Worm (Caenorhabditis elegans) whole organism, L2 larva: ENCODE measurements around the gene F39G3.5.
A peak's percentile ranks its signal among the peaks of the same experiment; 100 is the strongest.

Experiments
- C34F6.9 ChIP-seq: fragments of 150-350 bp; optimal IDR thresholded peaks from 2 replicates; lab custom pipeline; 2014; ENCODE audit warnings: missing biosample characterization, missing genetic modification characterization
- F13H6.1 ChIP-seq: sonication (generic microtip); optimal IDR thresholded peaks from 2 replicates; lab custom pipeline; 2016; ENCODE audit warnings: missing genetic modification characterization, missing compliant biosample characterization
- R02D3.7 ChIP-seq: fragments of 150-350 bp; optimal IDR thresholded peaks from 2 replicates; lab custom pipeline; 2014; ENCODE audit warnings: missing biosample characterization, missing genetic modification characterization
- Y55F3AM.14 ChIP-seq: fragments of 200-800 bp; sonication (Bioruptor generic); optimal IDR thresholded peaks from 2 replicates; lab custom pipeline; 2018; ENCODE audit warnings: mild to moderate bottlenecking, missing genetic modification characterization, missing compliant biosample characterization
- alr-1 ChIP-seq: fragments of 150-350 bp; optimal IDR thresholded peaks from 2 replicates; lab custom pipeline; 2014; ENCODE audit warnings: missing biosample characterization, missing genetic modification characterization
- aly-2 ChIP-seq: fragments of 150-350 bp; optimal IDR thresholded peaks from 2 replicates; lab custom pipeline; 2014; ENCODE audit warnings: missing biosample characterization, missing genetic modification characterization
- ama-1 ChIP-seq: fragments of 150-350 bp; optimal IDR thresholded peaks from 2 replicates; lab custom pipeline; 2018; ENCODE audit warnings: inconsistent platforms
- blmp-1 ChIP-seq: sonication (generic microtip); optimal IDR thresholded peaks from 2 replicates; lab custom pipeline; 2017; ENCODE audit warnings: missing genetic modification characterization, mild to moderate bottlenecking, missing compliant biosample characterization, antibody characterized with exemption, moderate library complexity; ENCODE audit not compliant: insufficient read depth
- ceh-16 ChIP-seq: fragments of 150-350 bp; optimal IDR thresholded peaks from 2 replicates; lab custom pipeline; 2014; ENCODE audit warnings: missing biosample characterization, missing genetic modification characterization
- ceh-82 ChIP-seq: fragments of 150-350 bp; optimal IDR thresholded peaks from 2 replicates; lab custom pipeline; 2014; ENCODE audit warnings: missing biosample characterization, missing genetic modification characterization
- crh-2 ChIP-seq: sonication (generic microtip); optimal IDR thresholded peaks from 2 replicates; lab custom pipeline; 2017; ENCODE audit warnings: missing biosample characterization, missing genetic modification characterization
- egl-27 ChIP-seq: sonication (generic microtip); optimal IDR thresholded peaks from 3 replicates; lab custom pipeline; 2017; ENCODE audit warnings: missing biosample characterization, missing genetic modification reagents, missing genetic modification characterization
- elt-1 ChIP-seq: fragments of 150-350 bp; optimal IDR thresholded peaks from 2 replicates; lab custom pipeline; 2014; ENCODE audit warnings: missing biosample characterization, missing genetic modification characterization
- elt-3 ChIP-seq: sonication (generic microtip); optimal IDR thresholded peaks from 2 replicates; lab custom pipeline; 2017; ENCODE audit warnings: missing biosample characterization, missing genetic modification characterization
- fos-1 ChIP-seq: fragments of 150-350 bp; optimal IDR thresholded peaks from 2 replicates; lab custom pipeline; 2014; ENCODE audit warnings: missing biosample characterization, missing genetic modification characterization
- gmeb-1 ChIP-seq: fragments of 150-350 bp; optimal IDR thresholded peaks from 2 replicates; lab custom pipeline; 2014; ENCODE audit warnings: missing biosample characterization, missing genetic modification characterization
- lin-11 ChIP-seq: fragments of 150-350 bp; sonication (generic microtip); optimal IDR thresholded peaks from 2 replicates; lab custom pipeline; 2014; ENCODE audit warnings: missing biosample characterization, missing genetic modification characterization, inconsistent platforms, mixed read lengths
- lin-13 ChIP-seq: fragments of 150-350 bp; optimal IDR thresholded peaks from 2 replicates; lab custom pipeline; 2014; ENCODE audit warnings: missing biosample characterization, missing genetic modification reagents, missing genetic modification characterization
- lin-39 ChIP-seq: fragments of 150-350 bp; optimal IDR thresholded peaks from 2 replicates; lab custom pipeline; 2014; ENCODE audit warnings: missing biosample characterization, missing genetic modification reagents, missing genetic modification characterization
- lsy-2 ChIP-seq, 2 experiments: fragments of 150-350 bp in 1 of 2; sonication (generic microtip) in 1 of 2; optimal IDR thresholded peaks; 2 replicates each; lab custom pipeline; 2014 to 2017; ENCODE audit warnings: missing biosample characterization in 2 of 2, missing genetic modification characterization in 2 of 2
- mab-5 ChIP-seq: fragments of 150-350 bp; optimal IDR thresholded peaks from 2 replicates; lab custom pipeline; 2014; ENCODE audit warnings: missing biosample characterization, missing genetic modification characterization
- mbf-1 ChIP-seq: sonication (generic microtip); optimal IDR thresholded peaks from 2 replicates; lab custom pipeline; 2017; ENCODE audit warnings: missing biosample characterization, missing genetic modification characterization
- nhr-11 ChIP-seq: fragments of 150-350 bp; optimal IDR thresholded peaks from 2 replicates; lab custom pipeline; 2014; ENCODE audit warnings: missing biosample characterization, missing genetic modification characterization
- nhr-12 ChIP-seq: fragments of 150-350 bp; optimal IDR thresholded peaks from 2 replicates; lab custom pipeline; 2014; ENCODE audit warnings: missing biosample characterization, missing genetic modification characterization
- nhr-129 ChIP-seq: fragments of 150-350 bp; optimal IDR thresholded peaks from 2 replicates; lab custom pipeline; 2014; ENCODE audit warnings: missing biosample characterization, missing genetic modification characterization
- nhr-21 ChIP-seq: fragments of 150-350 bp; optimal IDR thresholded peaks from 2 replicates; lab custom pipeline; 2014; ENCODE audit warnings: missing biosample characterization, missing genetic modification characterization
- nhr-23 ChIP-seq: fragments of 150-350 bp; optimal IDR thresholded peaks from 2 replicates; lab custom pipeline; 2014; ENCODE audit warnings: missing biosample characterization, missing genetic modification reagents, missing genetic modification characterization
- nhr-25 ChIP-seq: fragments of 150-350 bp; sonication (generic microtip); optimal IDR thresholded peaks from 3 replicates; lab custom pipeline; 2014; ENCODE audit warnings: missing biosample characterization, missing genetic modification characterization
- nhr-77 ChIP-seq: fragments of 150-350 bp; optimal IDR thresholded peaks from 2 replicates; lab custom pipeline; 2014; ENCODE audit warnings: missing biosample characterization, missing genetic modification characterization
- peb-1 ChIP-seq: fragments of 150-350 bp; optimal IDR thresholded peaks from 2 replicates; lab custom pipeline; 2014; ENCODE audit warnings: missing biosample characterization, missing genetic modification characterization
- sem-4 ChIP-seq: fragments of 150-350 bp; optimal IDR thresholded peaks from 2 replicates; lab custom pipeline; 2014; ENCODE audit warnings: missing biosample characterization, missing genetic modification reagents, missing genetic modification characterization
- skn-1 ChIP-seq: sonication (generic microtip); optimal IDR thresholded peaks from 2 replicates; lab custom pipeline; 2017; ENCODE audit warnings: missing biosample characterization, missing genetic modification characterization
- sma-3 ChIP-seq: sonication (generic microtip); optimal IDR thresholded peaks from 2 replicates; lab custom pipeline; 2016; ENCODE audit warnings: missing genetic modification reagents, missing genetic modification characterization, missing compliant biosample characterization
- sma-9 ChIP-seq, 2 experiments: fragments of 150-350 bp in 1 of 2; sonication (generic microtip) in 1 of 2; optimal IDR thresholded peaks; 2 replicates each; lab custom pipeline; 2014 to 2016; ENCODE audit warnings: missing genetic modification characterization in 2 of 2, mild to moderate bottlenecking in 1 of 2, missing biosample characterization in 1 of 2, missing compliant biosample characterization in 1 of 2, missing genetic modification reagents in 1 of 2, moderate library complexity in 1 of 2
- snpc-4 ChIP-seq: fragments of 150-350 bp; optimal IDR thresholded peaks from 2 replicates; lab custom pipeline; 2014; ENCODE audit warnings: missing biosample characterization, missing genetic modification characterization
- unc-39 ChIP-seq: fragments of 150-350 bp; optimal IDR thresholded peaks from 2 replicates; lab custom pipeline; 2014; ENCODE audit warnings: missing biosample characterization, missing genetic modification characterization
- unc-55 ChIP-seq: fragments of 150-350 bp; sonication (generic microtip); optimal IDR thresholded peaks from 3 replicates; lab custom pipeline; 2014; ENCODE audit warnings: missing biosample characterization, missing genetic modification reagents, missing genetic modification characterization
- unc-62 ChIP-seq: fragments of 150-350 bp; optimal IDR thresholded peaks from 2 replicates; lab custom pipeline; 2014; ENCODE audit warnings: missing biosample characterization, missing genetic modification reagents, missing genetic modification characterization
- zag-1 ChIP-seq: fragments of 150-350 bp; optimal IDR thresholded peaks from 2 replicates; lab custom pipeline; 2014; ENCODE audit warnings: missing biosample characterization, missing genetic modification characterization
- ztf-1 ChIP-seq: fragments of 200-800 bp; sonication (Bioruptor generic); conservative IDR thresholded peaks from 2 replicates; pipeline ENCODE4 v1.3.6; 2022; ENCODE audit warnings: missing genetic modification characterization, missing compliant biosample characterization
- ztf-4 ChIP-seq: fragments of 150-350 bp; optimal IDR thresholded peaks from 2 replicates; lab custom pipeline; 2014; ENCODE audit warnings: missing biosample characterization, missing genetic modification characterization

The F39G3.5 gene

ce11 chrV:4730075-4730474, 7.7 kb downstream of the F39G3.5 start, which contains the start of gene tig-2:
Gene tig-2 (minus strand): TSS chrV:4730161.
- no peak for TF ChIP-seq alr-1 (tag; lab: Kevin White, UChicago)
- peak; percentile 58 for TF ChIP-seq F13H6.1 (tag; lab: Kevin White, UChicago)
- TF ChIP-seq C34F6.9 (tag; lab: Kevin White, UChicago) = peak; percentile 29
- peak; percentile 2 for TF ChIP-seq crh-2 (tag; lab: Kevin White, UChicago)
- TF ChIP-seq aly-2 (tag; lab: Kevin White, UChicago) = no peak
- TF ChIP-seq peb-1 (tag; lab: Kevin White, UChicago) = no peak
- TF ChIP-seq unc-39 (tag; lab: Kevin White, UChicago) = no peak
- TF ChIP-seq lsy-2 (tag; optimal IDR thresholded peaks at IDR 0.05; lab: Kevin White, UChicago) = peak in 1 of 2 experiments; percentile 20
- TF ChIP-seq Y55F3AM.14 = peak; percentile 59
- TF ChIP-seq lin-13 = peak; percentile 1
- no peak for TF ChIP-seq nhr-12 (tag; lab: Kevin White, UChicago)
- peak; percentile 54 for TF ChIP-seq nhr-129 (tag; lab: Kevin White, UChicago)

DNA sequence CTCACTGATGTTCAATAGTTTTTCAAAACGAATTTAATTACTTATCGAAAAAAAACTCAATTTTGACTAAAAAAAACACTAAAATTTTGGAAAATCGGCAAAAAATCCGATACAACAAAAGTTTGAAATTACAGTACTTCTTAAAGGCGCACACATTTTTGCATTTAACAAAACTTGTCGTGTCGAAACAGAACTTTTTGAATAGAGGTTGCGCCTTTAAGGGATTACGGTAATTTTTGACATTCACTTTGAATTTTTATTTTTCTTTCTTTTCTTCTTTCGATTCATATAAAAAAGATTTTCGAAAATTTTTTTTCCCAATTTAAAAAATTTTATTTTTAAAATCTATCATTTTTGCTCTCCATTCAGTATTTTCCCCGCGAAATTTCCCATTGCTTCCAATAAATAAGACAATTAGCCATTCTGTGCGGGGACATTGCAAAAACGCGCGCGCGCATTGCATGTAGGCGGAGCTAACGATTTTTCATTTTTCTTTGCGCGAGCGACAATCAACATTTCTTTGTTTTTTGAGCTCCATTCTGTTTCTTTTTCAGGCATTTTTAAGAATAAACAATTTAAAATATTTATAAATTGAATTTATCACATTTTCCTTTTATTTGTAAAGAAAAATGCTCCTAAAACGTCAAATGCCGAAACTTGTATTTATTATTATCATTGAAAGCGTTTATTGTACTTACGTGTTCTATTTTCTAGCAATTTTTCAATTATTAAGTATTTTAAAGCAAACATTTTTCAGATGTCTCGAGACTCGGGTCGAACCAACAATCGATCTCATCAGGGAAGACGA, 8.9 kb downstream of the F39G3.5 start, which contains the start of gene F39G3.3:
TSS of gene F39G3.3 (plus strand) at position 758 of the 808 bp plus-strand sequence.
- peak; percentile 42 for TF ChIP-seq crh-2 (tag; lab: Kevin White, UChicago)
- TF ChIP-seq aly-2 (tag; lab: Kevin White, UChicago) = no peak
- peak; percentile 58 for TF ChIP-seq F13H6.1 (tag; lab: Kevin White, UChicago)
- peak; percentile 40 for TF ChIP-seq sma-3 (GFP tag; lab: Kevin White, UChicago)
- TF ChIP-seq snpc-4 (tag; lab: Kevin White, UChicago) = no peak
- peak; percentile 69 for TF ChIP-seq gmeb-1 (tag; lab: Kevin White, UChicago)
- TF ChIP-seq unc-55 (GFP tag; lab: Kevin White, UChicago) = peak; percentile 73
- peak; percentile 59 for TF ChIP-seq lin-13
- TF ChIP-seq elt-3 = no peak
- peak; percentile 3 for TF ChIP-seq ama-1 (lab: Kevin White, UChicago)
- TF ChIP-seq lin-11 (tag; lab: Kevin White, UChicago) = peak; percentile 47
- peak; percentile 30 for TF ChIP-seq fos-1 (tag; lab: Kevin White, UChicago)
- no peak for TF ChIP-seq ztf-4 (tag; lab: Kevin White, UChicago)
- TF ChIP-seq nhr-129 (tag; lab: Kevin White, UChicago) = peak; percentile 38
- TF ChIP-seq nhr-21 (tag; lab: Kevin White, UChicago) = peak; percentile 6
- peak; percentile 51 for TF ChIP-seq sma-9 (GFP tag; optimal IDR thresholded peaks at IDR 0.05; lab: Kevin White, UChicago)
- TF ChIP-seq sma-9 (tag; optimal IDR thresholded peaks at IDR 0.05; lab: Kevin White, UChicago) = no peak
- TF ChIP-seq C34F6.9 (tag; lab: Kevin White, UChicago) = peak; percentile 60
- no peak for TF ChIP-seq blmp-1 (tag; lab: Kevin White, UChicago)
- TF ChIP-seq mab-5 (tag; lab: Kevin White, UChicago) = peak; percentile 71
- no peak for TF ChIP-seq ceh-82 (tag; lab: Kevin White, UChicago)
- TF ChIP-seq lsy-2 (tag; optimal IDR thresholded peaks at IDR 0.05; lab: Kevin White, UChicago) = peak in 1 of 2 experiments; percentile 67
- TF ChIP-seq sem-4 = peak; percentile 48
- TF ChIP-seq nhr-25 (tag; lab: Kevin White, UChicago) = peak; percentile 54
- peak; percentile 12 for TF ChIP-seq skn-1
- TF ChIP-seq unc-39 (tag; lab: Kevin White, UChicago) = no peak

DNA sequence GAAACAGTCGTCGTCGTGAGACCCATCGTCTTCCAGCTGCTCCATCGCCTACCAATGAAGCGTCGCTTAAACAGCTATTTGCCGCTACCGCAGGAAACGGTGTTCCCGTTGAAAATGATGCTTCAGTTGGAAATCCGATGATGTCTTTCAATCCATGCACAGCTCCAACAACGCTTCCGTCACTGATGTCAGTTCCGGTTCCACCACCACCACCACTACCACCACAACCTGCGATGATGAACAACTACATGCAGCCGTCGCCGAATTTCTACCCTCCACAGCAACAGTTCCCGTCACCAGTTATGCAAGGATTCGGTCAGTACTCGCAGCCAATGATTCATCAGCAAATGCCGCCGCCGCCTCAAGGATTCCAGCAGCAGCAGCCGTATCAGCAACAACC, 11.5 kb downstream of the F39G3.5 start:
- TF ChIP-seq nhr-12 (tag; lab: Kevin White, UChicago) (no peak), egl-27 (no peak), nhr-77 (tag; lab: Kevin White, UChicago) (no peak), fos-1 (tag; lab: Kevin White, UChicago) (no peak)

ce11 chrV:4734608-4735007, 12.2 kb downstream of the F39G3.5 start:
- TF ChIP-seq zag-1 (tag; lab: Kevin White, UChicago) (no peak), ama-1 (lab: Kevin White, UChicago) (no peak), elt-1 (tag; lab: Kevin White, UChicago) (no peak), C34F6.9 (tag; lab: Kevin White, UChicago) (no peak), ztf-1 (GFP tag; lab: Robert Waterston, UW) (no peak), mbf-1 (no peak), F13H6.1 (tag; lab: Kevin White, UChicago) (no peak), unc-62 (GFP tag; lab: Kevin White, UChicago) (no peak), nhr-23 (tag; lab: Kevin White, UChicago) (no peak), gmeb-1 (tag; lab: Kevin White, UChicago) (no peak), alr-1 (tag; lab: Kevin White, UChicago) (no peak), lin-39 (tag; lab: Kevin White, UChicago) (no peak), nhr-11 (no peak), R02D3.7 (tag; lab: Kevin White, UChicago) (no peak), mab-5 (tag; lab: Kevin White, UChicago) (no peak), ceh-16 (tag; lab: Kevin White, UChicago) (no peak), fos-1 (tag; lab: Kevin White, UChicago) (no peak), nhr-12 (tag; lab: Kevin White, UChicago) (no peak)
